Worm (Caenorhabditis elegans): ENCODE results near the gene F42F12.14.
"Not testable (repeated sequence)": the region's sequence is repeated elsewhere in the genome, so short reads cannot be mapped to it uniquely, and the experiment has no call there.

The F42F12.14 gene

DNA sequence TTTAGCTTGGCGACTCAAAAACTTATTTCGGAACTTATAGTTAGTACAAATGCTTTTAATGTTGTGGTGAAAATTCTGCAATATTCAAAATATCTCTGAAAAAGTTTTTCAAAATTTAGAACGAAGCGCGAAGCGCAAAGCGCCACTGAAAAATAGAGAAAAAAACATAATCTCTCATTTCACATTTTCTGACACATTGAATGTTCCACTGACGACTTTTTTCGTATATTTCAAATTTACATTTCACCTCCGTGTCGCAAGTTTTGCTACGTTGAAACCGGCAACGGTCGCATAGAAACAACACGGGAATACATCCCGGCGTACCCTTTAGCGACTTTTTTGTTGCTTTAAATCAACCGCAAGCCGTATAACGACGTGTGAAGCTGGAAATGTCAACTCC is at the start of gene F42F12.14:
TSS of gene F42F12.14 (plus strand) at position 301 of the 400 bp plus-strand sequence.
- TF ChIP-seq zip-8 (tag; optimal IDR thresholded peaks at IDR 0.05) (no peak), mab-5 (tag; optimal IDR thresholded peaks at IDR 0.05) (no peak), ceh-43 (GFP tag; optimal IDR thresholded peaks at IDR 0.05) (no peak)

DNA sequence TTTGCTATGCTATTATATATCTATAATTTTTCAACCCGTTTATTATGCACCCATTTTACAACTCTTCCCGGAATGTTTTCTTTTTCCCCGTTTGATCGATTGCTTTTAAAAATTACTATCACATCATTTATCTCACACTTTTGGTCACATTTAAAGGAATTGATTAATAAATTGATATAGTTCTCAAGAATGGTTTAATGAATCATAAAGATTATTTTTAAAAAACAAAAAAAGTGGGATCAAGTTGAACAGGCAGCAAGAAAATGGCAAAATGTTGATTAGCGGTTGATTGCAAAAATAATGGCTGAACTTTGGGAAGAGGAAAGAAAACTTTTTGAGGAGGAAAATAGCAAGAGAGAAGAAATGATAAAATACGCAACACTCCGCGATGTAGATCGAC is 48.6 kb upstream of the F42F12.14 start, which contains the start of gene W06D11.5:
TSS of gene W06D11.5 (plus strand) at position 301 of the 400 bp plus-strand sequence.
- TF ChIP-seq ceh-83 (GFP tag; optimal IDR thresholded peaks at IDR 0.05) (no peak), lin-13 (tag; optimal IDR thresholded peaks at IDR 0.05) (no peak), ceh-39 (tag; optimal IDR thresholded peaks at IDR 0.05) (no peak), nhr-28 (tag; optimal IDR thresholded peaks at IDR 0.05) (no peak), ceh-43 (GFP tag; optimal IDR thresholded peaks at IDR 0.05) (no peak), ces-1 (GFP tag; optimal IDR thresholded peaks at IDR 0.05) (no peak), mls-2 (tag; optimal IDR thresholded peaks at IDR 0.05) (no peak), drap-1 (GFP tag; optimal IDR thresholded peaks at IDR 0.05) (no peak), pha-4 (tag; optimal IDR thresholded peaks at IDR 0.05) (no peak), flh-1 (GFP tag; optimal IDR thresholded peaks at IDR 0.05) (no peak), M03D4.4 (tag; optimal IDR thresholded peaks at IDR 0.05) (no peak), nhr-2 (tag; optimal IDR thresholded peaks at IDR 0.05) (no peak), ham-2 (GFP tag; optimal IDR thresholded peaks at IDR 0.05) (no peak), unc-62 (GFP tag; optimal IDR thresholded peaks at IDR 0.05) (no peak), lin-32 (GFP tag; optimal IDR thresholded peaks at IDR 0.05) (no peak), zip-8 (tag; optimal IDR thresholded peaks at IDR 0.05) (no peak), nhr-12 (tag; optimal IDR thresholded peaks at IDR 0.05) (no peak)

DNA sequence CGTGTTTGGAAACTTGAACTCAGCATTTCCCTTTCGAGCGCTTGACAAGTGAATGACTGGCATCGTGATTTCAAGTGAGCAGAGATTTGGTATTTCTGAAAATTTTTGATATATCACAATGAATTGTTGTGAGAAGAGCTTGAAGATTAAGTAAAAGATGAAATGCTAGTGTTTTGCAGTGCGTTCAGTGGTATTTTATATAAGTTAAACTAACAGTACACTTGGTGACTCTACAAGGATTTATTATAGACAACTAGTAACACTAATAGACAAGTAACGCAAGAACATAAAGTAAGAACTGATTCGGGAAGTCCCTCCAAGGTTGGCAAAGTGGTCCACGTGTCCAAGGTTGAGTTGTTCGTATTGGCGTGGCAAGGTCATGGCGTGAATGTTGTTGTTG is 45.7 kb upstream of the F42F12.14 start, which contains the start of gene dot-1.3:
TSS of gene dot-1.3 (minus strand) at position 101 of the 400 bp plus-strand sequence.
- TF ChIP-seq mab-5, cnd-1, nhr-12 (tag; optimal IDR thresholded peaks at IDR 0.05): not testable (repeated sequence)

DNA sequence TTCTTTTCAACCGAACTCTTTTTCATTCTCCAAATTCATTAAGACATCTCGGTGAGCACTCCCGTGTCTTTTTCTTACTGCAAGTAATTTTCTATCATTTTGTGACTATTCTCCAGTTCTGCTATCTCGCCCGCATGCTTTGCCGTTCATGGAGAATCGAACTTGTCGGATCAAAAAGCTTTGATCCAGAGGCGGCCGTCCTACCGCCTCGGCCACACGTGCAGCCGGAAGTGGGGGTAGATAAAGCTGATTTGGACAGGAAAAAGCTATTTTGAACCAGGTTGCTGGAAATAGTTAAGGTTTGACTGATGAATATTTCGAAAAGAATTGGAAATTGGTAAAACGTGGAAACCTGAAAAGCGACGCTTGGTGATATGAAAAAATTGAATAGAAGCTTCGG is 44.2 kb upstream of the F42F12.14 start:
- TF ChIP-seq unc-120 (tag; optimal IDR thresholded peaks at IDR 0.05; ENCODE audit: poor library complexity, severe bottlenecking): no peak
- TF ChIP-seq lsy-2 (tag; optimal IDR thresholded peaks at IDR 0.05): no peak
- TF ChIP-seq hlh-1 (tag; optimal IDR thresholded peaks at IDR 0.05): no peak
- TF ChIP-seq cnd-1 (tag; optimal IDR thresholded peaks at IDR 0.05): no peak
- TF ChIP-seq snpc-4 (tag; optimal IDR thresholded peaks at IDR 0.05): no peak
- TF ChIP-seq bed-3 (GFP tag; optimal IDR thresholded peaks at IDR 0.05): no peak
- no peak for TF ChIP-seq nhr-2 (tag; optimal IDR thresholded peaks at IDR 0.05)
- TF ChIP-seq blmp-1 (tag; optimal IDR thresholded peaks at IDR 0.05): no peak
- no peak for TF ChIP-seq unc-62 (GFP tag; optimal IDR thresholded peaks at IDR 0.05)
- no peak for TF ChIP-seq M03D4.4 (tag; optimal IDR thresholded peaks at IDR 0.05)
- TF ChIP-seq pha-4 (tag; optimal IDR thresholded peaks at IDR 0.05): no peak
- no peak for TF ChIP-seq nhr-12 (tag; optimal IDR thresholded peaks at IDR 0.05)
- no peak for TF ChIP-seq sptf-1 (tag; optimal IDR thresholded peaks at IDR 0.05)
- TF ChIP-seq ham-2 (GFP tag; optimal IDR thresholded peaks at IDR 0.05): no peak
- TF ChIP-seq mep-1 (tag; optimal IDR thresholded peaks at IDR 0.05): no peak
- TF ChIP-seq elt-3 (tag; optimal IDR thresholded peaks at IDR 0.05): no peak

DNA sequence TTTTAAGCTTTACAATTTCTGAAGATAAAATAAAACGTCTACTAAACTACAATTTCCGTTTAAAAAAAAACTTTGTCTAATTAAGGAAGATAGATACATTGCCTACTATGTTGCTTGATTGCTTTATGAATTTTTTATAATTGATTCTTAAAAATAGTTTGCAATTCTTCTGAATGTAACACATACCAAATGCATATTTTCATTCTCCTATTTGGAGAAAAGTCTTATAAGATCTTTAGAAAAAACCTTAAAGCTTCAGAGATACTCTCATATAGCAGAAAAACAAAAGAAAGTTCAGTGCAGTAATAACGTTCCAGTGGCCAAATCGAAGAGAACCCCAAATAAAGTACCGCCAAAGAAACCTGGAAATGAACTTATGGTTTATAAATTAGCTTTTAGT is 41.9 kb upstream of the F42F12.14 start, which contains the start of gene phf-32:
TSS of gene phf-32 (plus strand) at position 301 of the 400 bp plus-strand sequence.
- TF ChIP-seq elt-3 (tag; optimal IDR thresholded peaks at IDR 0.05) (no peak), ztf-11 (tag; optimal IDR thresholded peaks at IDR 0.05) (no peak), bed-3 (GFP tag; optimal IDR thresholded peaks at IDR 0.05) (no peak), nhr-12 (tag; optimal IDR thresholded peaks at IDR 0.05) (no peak), ceh-43 (GFP tag; optimal IDR thresholded peaks at IDR 0.05) (no peak), ham-2 (GFP tag; optimal IDR thresholded peaks at IDR 0.05) (no peak), zip-8 (tag; optimal IDR thresholded peaks at IDR 0.05) (no peak)

DNA sequence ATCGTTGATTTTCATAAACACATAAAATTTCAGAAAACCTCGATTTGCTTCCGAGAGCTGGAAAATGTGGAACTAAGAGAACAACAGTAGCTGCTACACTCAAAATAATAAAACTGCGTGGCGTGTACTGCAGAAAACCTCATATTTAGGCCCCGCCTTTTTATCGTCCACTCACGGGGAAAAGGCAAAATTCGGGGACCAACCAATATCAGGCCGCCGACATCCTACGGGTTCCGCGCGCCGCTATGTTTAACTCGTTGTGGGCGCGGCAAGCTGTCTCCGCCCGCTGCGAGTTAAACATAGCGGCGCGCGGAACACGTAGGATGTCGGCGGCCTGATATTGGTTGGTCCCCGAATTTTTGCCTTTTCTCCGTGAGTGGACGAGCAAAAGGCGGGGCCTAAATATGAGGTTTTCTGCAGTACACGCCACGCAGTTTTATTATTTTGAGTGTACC is 40.4 kb upstream of the F42F12.14 start, which contains the start of gene F17A2.16:
TSS of gene F17A2.16 (plus strand) at position 405 of the 455 bp plus-strand sequence.
- TF ChIP-seq tbx-8, lin-32, ces-1 (GFP tag; optimal IDR thresholded peaks at IDR 0.05): not testable (repeated sequence)
